Fruit fly (Drosophila melanogaster) whole organism, embryonic: Measurements from ENCODE around the gene Prx5.

ENCODE experiments used
- CG10267 ChIP-seq: fragments of 200-800 bp; sonication (Bioruptor generic); optimal IDR thresholded peaks from 2 replicates; lab custom pipeline; 2018; ENCODE audit warnings: missing biosample characterization, mild to moderate bottlenecking, missing genetic modification characterization, moderate library complexity
- CG11247 ChIP-seq: fragments of 200-800 bp; sonication (Bioruptor generic); IDR thresholded peaks from 2 replicates; pipeline ENCODE4 v1.3.6; 2022; ENCODE audit warnings: missing biosample characterization, missing genetic modification characterization
- CG11723 ChIP-seq: fragments of 200-800 bp; sonication (Bioruptor generic); optimal IDR thresholded peaks from 2 replicates; lab custom pipeline; 2017; ENCODE audit warnings: missing biosample characterization, mild to moderate bottlenecking, missing genetic modification characterization
- CG13775 ChIP-seq: fragments of 200-800 bp; sonication (Bioruptor generic); optimal IDR thresholded peaks from 3 replicates; lab custom pipeline; 2017; ENCODE audit warnings: missing biosample characterization, mild to moderate bottlenecking, missing genetic modification characterization
- CG14965 ChIP-seq: fragments of 200-800 bp; sonication (Bioruptor generic); optimal IDR thresholded peaks from 2 replicates; lab custom pipeline; 2016; ENCODE audit warnings: missing biosample characterization, missing genetic modification characterization, borderline replicate concordance
- CG15696 ChIP-seq: fragments of 200-800 bp; sonication (Bioruptor generic); optimal IDR thresholded peaks from 2 replicates; lab custom pipeline; 2019; ENCODE audit warnings: missing biosample characterization, mild to moderate bottlenecking, missing genetic modification characterization, moderate library complexity
- CG16863 ChIP-seq: fragments of 200-800 bp; sonication (Bioruptor generic); optimal IDR thresholded peaks from 3 replicates; lab custom pipeline; 2016; ENCODE audit warnings: missing biosample characterization, missing genetic modification characterization
- CG17186 ChIP-seq: fragments of 200-800 bp; sonication (Bioruptor generic); optimal IDR thresholded peaks from 3 replicates; lab custom pipeline; 2017; ENCODE audit warnings: missing biosample characterization, missing genetic modification reagents, missing genetic modification characterization
- CG17385 ChIP-seq: fragments of 200-800 bp; sonication (Bioruptor generic); optimal IDR thresholded peaks from 3 replicates; lab custom pipeline; 2018; ENCODE audit warnings: missing biosample characterization, mild to moderate bottlenecking, missing genetic modification characterization
- CG18011 ChIP-seq: fragments of 200-800 bp; sonication (Bioruptor generic); optimal IDR thresholded peaks from 2 replicates; lab custom pipeline; 2017; ENCODE audit warnings: missing biosample characterization, missing genetic modification characterization, mild to moderate bottlenecking, moderate library complexity, missing genotype
- CG2120 ChIP-seq: fragments of 200-800 bp; sonication (Bioruptor generic); optimal IDR thresholded peaks from 3 replicates; lab custom pipeline; 2016; ENCODE audit warnings: missing biosample characterization, missing genetic modification characterization
- CG30020 ChIP-seq: fragments of 200-800 bp; optimal IDR thresholded peaks from 2 replicates; lab custom pipeline; 2019; ENCODE audit warnings: missing biosample characterization, mild to moderate bottlenecking, missing genetic modification characterization, moderate library complexity
- CG3281 ChIP-seq: fragments of 200-800 bp; sonication (Bioruptor generic); optimal IDR thresholded peaks from 3 replicates; lab custom pipeline; 2017; ENCODE audit warnings: missing biosample characterization, mild to moderate bottlenecking, missing genetic modification characterization
- CG4282 ChIP-seq: fragments of 200-800 bp; sonication (Bioruptor generic); optimal IDR thresholded peaks from 2 replicates; lab custom pipeline; 2016; ENCODE audit warnings: missing biosample characterization, missing genetic modification characterization
- CG4360 ChIP-seq: fragments of 200-800 bp; sonication (Bioruptor generic); IDR thresholded peaks from 2 replicates; pipeline ENCODE4 v1.3.6; 2022; ENCODE audit warnings: missing biosample characterization, missing genetic modification characterization
- CG4617 ChIP-seq: fragments of 200-800 bp; sonication (Bioruptor generic); optimal IDR thresholded peaks from 3 replicates; lab custom pipeline; 2016; ENCODE audit warnings: missing biosample characterization, missing genetic modification characterization, borderline replicate concordance
- CG5953 ChIP-seq: fragments of 200-800 bp; sonication (Bioruptor generic); IDR thresholded peaks from 2 replicates; pipeline ENCODE4 v1.3.6; 2022; ENCODE audit warnings: missing biosample characterization, missing genetic modification characterization
- CG6254 ChIP-seq: fragments of 200-800 bp; sonication (Bioruptor generic); optimal IDR thresholded peaks from 3 replicates; lab custom pipeline; 2017; ENCODE audit warnings: mild to moderate bottlenecking, missing biosample characterization, missing genetic modification reagents, missing genetic modification characterization
- CG6765 ChIP-seq: fragments of 200-800 bp; sonication (Bioruptor generic); optimal IDR thresholded peaks from 3 replicates; lab custom pipeline; 2017; ENCODE audit warnings: missing biosample characterization, mild to moderate bottlenecking, missing genetic modification characterization
- CG7839 ChIP-seq: fragments of 200-800 bp; sonication (Bioruptor generic); optimal IDR thresholded peaks from 3 replicates; lab custom pipeline; 2018; ENCODE audit warnings: missing biosample characterization, mild to moderate bottlenecking, missing genetic modification characterization, moderate library complexity
- CG7987 ChIP-seq: fragments of 200-800 bp; sonication (Bioruptor generic); optimal IDR thresholded peaks from 2 replicates; lab custom pipeline; 2018; ENCODE audit warnings: missing biosample characterization, mild to moderate bottlenecking, missing genetic modification characterization, moderate library complexity
- CG8281 ChIP-seq: fragments of 200-800 bp; sonication (Bioruptor generic); optimal IDR thresholded peaks from 2 replicates; lab custom pipeline; 2018; ENCODE audit warnings: missing biosample characterization, mild to moderate bottlenecking, missing genetic modification characterization, moderate library complexity
- CG8388 ChIP-seq: fragments of 200-800 bp; sonication (Bioruptor generic); optimal IDR thresholded peaks from 2 replicates; lab custom pipeline; 2019; ENCODE audit warnings: missing biosample characterization, mild to moderate bottlenecking, missing genetic modification characterization, moderate library complexity
- Elba2 ChIP-seq: fragments of 200-800 bp; sonication (Bioruptor generic); optimal IDR thresholded peaks from 3 replicates; lab custom pipeline; 2016; ENCODE audit warnings: missing biosample characterization, missing genetic modification characterization
- Lim3 ChIP-seq: fragments of 200-800 bp; sonication (Bioruptor generic); IDR thresholded peaks from 2 replicates; pipeline ENCODE4 v1.3.6; 2022; ENCODE audit warnings: missing biosample characterization, missing genetic modification characterization
- Optix ChIP-seq: fragments of 200-800 bp; sonication (Bioruptor generic); IDR thresholded peaks from 3 replicates; pipeline ENCODE4 v1.3.6; 2022; ENCODE audit warnings: missing biosample characterization, missing genetic modification characterization
- Pdp1 ChIP-seq, 2 experiments: fragments of 200-800 bp; sonication (Bioruptor generic); optimal IDR thresholded peaks; 3 replicates each; lab custom pipeline; 2016; ENCODE audit warnings: missing biosample characterization in 2 of 2, missing genetic modification characterization in 2 of 2, mild to moderate bottlenecking in 1 of 2, moderate library complexity in 1 of 2
- Ptx1 ChIP-seq: fragments of 200-800 bp; sonication (Bioruptor generic); IDR thresholded peaks from 2 replicates; pipeline ENCODE4 v1.3.6; 2022; ENCODE audit warnings: missing biosample characterization, missing genetic modification characterization
- Side ChIP-seq: fragments of 200-800 bp; sonication (Bioruptor generic); optimal IDR thresholded peaks from 2 replicates; lab custom pipeline; 2016; ENCODE audit warnings: missing biosample characterization, missing genetic modification characterization
- TFAM ChIP-seq: fragments of 200-800 bp; sonication (Bioruptor generic); optimal IDR thresholded peaks from 2 replicates; lab custom pipeline; 2017; ENCODE audit warnings: missing biosample characterization, missing genetic modification characterization, inconsistent platforms
- Xbp1 ChIP-seq: fragments of 200-800 bp; sonication (Bioruptor generic); optimal IDR thresholded peaks from 3 replicates; lab custom pipeline; 2016; ENCODE audit warnings: missing biosample characterization, mild to moderate bottlenecking, missing genetic modification characterization
- ab ChIP-seq: fragments of 200-800 bp; sonication (Bioruptor generic); optimal IDR thresholded peaks from 2 replicates; lab custom pipeline; 2016; ENCODE audit warnings: missing biosample characterization, missing genetic modification characterization
- al ChIP-seq: fragments of 200-800 bp; sonication (Bioruptor generic); IDR thresholded peaks from 2 replicates; pipeline ENCODE4 v1.3.6; 2022; ENCODE audit warnings: missing biosample characterization, missing genetic modification characterization
- br ChIP-seq: fragments of >200 bp; optimal IDR thresholded peaks from 2 replicates; lab custom pipeline; 2017
- dimm ChIP-seq: fragments of 200-800 bp; sonication (Bioruptor generic); IDR thresholded peaks from 2 replicates; pipeline ENCODE4 v1.3.6; 2022; ENCODE audit warnings: missing biosample characterization, missing genetic modification characterization
- disco-r ChIP-seq: fragments of 200-800 bp; sonication (Bioruptor generic); optimal IDR thresholded peaks from 2 replicates; lab custom pipeline; 2016; ENCODE audit warnings: missing biosample characterization, missing genetic modification characterization
- gem ChIP-seq: fragments of 200-800 bp; sonication (Bioruptor generic); optimal IDR thresholded peaks from 2 replicates; lab custom pipeline; 2019; ENCODE audit warnings: missing biosample characterization, mild to moderate bottlenecking, missing genetic modification characterization, moderate library complexity
- gsb-n ChIP-seq: fragments of 200-800 bp; sonication (Bioruptor generic); optimal IDR thresholded peaks from 3 replicates; lab custom pipeline; 2018; ENCODE audit warnings: missing biosample characterization, mild to moderate bottlenecking, missing genetic modification characterization
- ind ChIP-seq: fragments of 200-800 bp; sonication (Bioruptor generic); optimal IDR thresholded peaks from 3 replicates; lab custom pipeline; 2016; ENCODE audit warnings: missing biosample characterization, missing genetic modification characterization
- jing ChIP-seq: fragments of 200-800 bp; sonication (Bioruptor generic); optimal IDR thresholded peaks from 2 replicates; lab custom pipeline; 2018; ENCODE audit warnings: missing biosample characterization, mild to moderate bottlenecking, missing genetic modification characterization
- onecut ChIP-seq: fragments of 200-800 bp; sonication (Bioruptor generic); IDR thresholded peaks from 2 replicates; pipeline ENCODE4 v1.3.6; 2022; ENCODE audit warnings: missing biosample characterization, missing genetic modification characterization
- pan ChIP-seq, 4 experiments: fragments of >200 bp in 3 of 4; fragments of 200-800 bp in 1 of 4; sonication (Bioruptor generic) in 1 of 4; optimal IDR thresholded peaks in 3 of 4; IDR thresholded peaks in 1 of 4; 2 replicates each; pipeline versions ENCODE4 v1.3.6 to Lab custom; 2017 to 2022; ENCODE audit warnings: missing biosample characterization in 2 of 4, missing genetic modification characterization in 2 of 4, mixed read lengths in 1 of 4
- peb ChIP-seq: fragments of 200-800 bp; sonication (Bioruptor generic); IDR thresholded peaks from 2 replicates; pipeline ENCODE4 v1.3.6; 2022; ENCODE audit warnings: missing biosample characterization, missing genetic modification characterization
- phol ChIP-seq: fragments of 200-800 bp; sonication (Bioruptor generic); optimal IDR thresholded peaks from 3 replicates; lab custom pipeline; 2018; ENCODE audit warnings: missing biosample characterization, mild to moderate bottlenecking, missing genetic modification characterization, moderate library complexity
- slp2 ChIP-seq: fragments of 200-800 bp; sonication (Bioruptor generic); optimal IDR thresholded peaks from 2 replicates; lab custom pipeline; 2016; ENCODE audit warnings: missing biosample characterization, missing genetic modification characterization
- sna ChIP-seq: fragments of 200-800 bp; sonication (Bioruptor generic); IDR thresholded peaks from 2 replicates; pipeline ENCODE4 v1.3.6; 2022; ENCODE audit warnings: missing biosample characterization, missing genetic modification characterization; ENCODE audit not compliant: partially characterized antibody
- tgo ChIP-seq: fragments of 200-800 bp; sonication (Bioruptor generic); IDR thresholded peaks from 3 replicates; pipeline ENCODE4 v1.3.6; 2022; ENCODE audit warnings: missing biosample characterization, missing genetic modification characterization
- ttk ChIP-seq: fragments of 200-800 bp; sonication (Bioruptor generic); IDR thresholded peaks from 2 replicates; pipeline ENCODE4 v2.1.2; 2022; ENCODE audit warnings: missing biosample characterization, missing genetic modification characterization
- zfh1 ChIP-seq: fragments of 200-800 bp; sonication (Bioruptor generic); IDR thresholded peaks from 3 replicates; pipeline ENCODE4 v1.3.6; 2022; ENCODE audit warnings: missing biosample characterization, missing genetic modification characterization

Gene Prx5

dm6 chr3R:18125023-18125630 lies 41.9 kb downstream of the Prx5 start (continued):
- TF ChIP-seq TFAM (GFP tag; lab: Kevin White, UChicago) (peak; percentile 9), pan (optimal IDR thresholded peaks at IDR 0.05; lab: Kevin White, UChicago) (no peak), pan (GFP tag; optimal IDR thresholded peaks at IDR 0.05 in 1 of 2, IDR thresholded peaks at IDR 0.05 in 1 of 2) (peak in 1 of 2 experiments; percentile 95), zfh1 (GFP tag; lab: Robert Waterston, UW) (peak; percentile 96), CG15696 (tag; lab: Kevin White, UChicago) (peak; percentile 91), Elba2 (no peak), CG10267 (tag; lab: Kevin White, UChicago) (peak; percentile 42), Optix (GFP tag; lab: Robert Waterston, UW) (peak; percentile 89), slp2 (peak; percentile 70), CG6254 (GFP tag; lab: Kevin White, UChicago) (peak; percentile 49), CG2120 (peak; percentile 75), CG13775 (GFP tag; lab: Kevin White, UChicago) (peak; percentile 59), CG4617 (GFP tag; lab: Kevin White, UChicago) (peak; percentile 17), CG4282 (peak; percentile 23), CG7987 (no peak), Pdp1 (GFP tag; optimal IDR thresholded peaks at IDR 0.05; lab: Kevin White, UChicago) (peak; percentile 82 to 94), CG6765 (peak; percentile 27), dimm (GFP tag; lab: Robert Waterston, UW) (peak; percentile 73), Xbp1 (GFP tag; lab: Kevin White, UChicago) (peak; percentile 80), ind (GFP tag; lab: Kevin White, UChicago) (peak; percentile 94), CG30020 (tag; lab: Kevin White, UChicago) (no peak), disco-r (GFP tag; lab: Kevin White, UChicago) (peak; percentile 43), CG4360 (peak; percentile 68), peb (GFP tag; lab: Robert Waterston, UW) (peak; percentile 82), phol (peak; percentile 77), CG7839 (tag; lab: Kevin White, UChicago) (peak; percentile 90), jing (GFP tag; lab: Kevin White, UChicago) (peak; percentile 26), onecut (GFP tag; lab: Robert Waterston, UW) (peak; percentile 81), CG8281 (tag; lab: Kevin White, UChicago) (peak; percentile 58), ab (peak; percentile 85), gsb-n (tag; lab: Kevin White, UChicago) (peak; percentile 31), gem (tag; lab: Kevin White, UChicago) (peak; percentile 77), CG14965 (GFP tag; lab: Kevin White, UChicago) (peak; percentile 31), Ptx1 (peak; percentile 97), Lim3 (GFP tag; lab: Robert Waterston, UW) (peak; percentile 28; the same call in 1 of the 2 replicates), CG18011 (GFP tag; lab: Kevin White, UChicago) (no peak), CG3281 (GFP tag; lab: Kevin White, UChicago) (no peak), br (lab: Kevin White, UChicago) (no peak), CG17186 (GFP tag; lab: Kevin White, UChicago) (no peak), Side (GFP tag; lab: Kevin White, UChicago) (peak; percentile 75), CG8388 (GFP tag; lab: Kevin White, UChicago) (peak; percentile 57), ttk (GFP tag; lab: Robert Waterston, UW) (peak; percentile 95), CG11723 (GFP tag; lab: Kevin White, UChicago) (peak; percentile 48), CG5953 (GFP tag; lab: Robert Waterston, UW) (peak; percentile 50; the same call in 1 of the 2 replicates), tgo (GFP tag; lab: Robert Waterston, UW) (peak; percentile 92), al (GFP tag; lab: Robert Waterston, UW) (peak; percentile 89), sna (GFP tag; lab: Robert Waterston, UW) (no peak), CG17385 (peak; percentile 54), CG16863 (GFP tag; lab: Kevin White, UChicago) (peak; percentile 71), CG11247 (GFP tag; lab: Robert Waterston, UW) (peak; percentile 92)
